Fruit fly (Drosophila melanogaster) whole organism: ENCODE measurements around the gene CG33557.

Experiments
- pan ChIP-seq: fragments of >200 bp; optimal IDR thresholded peaks from 2 replicates; lab custom pipeline; 2017
- psq ChIP-seq: fragments of >200 bp; optimal IDR thresholded peaks from 2 replicates; lab custom pipeline; 2017

dm6 chrX:10009794-10010614, 994 bp downstream of the CG33557 start, which contains the start of gene Dna2:
- TF ChIP-seq psq (lab: Kevin White, UChicago) (no peak), pan (lab: Kevin White, UChicago) (no peak)
